Fruit fly (Drosophila melanogaster) S2 (cell line): ENCODE measurements around the gene Sox21a.

ENCODE experiments used
- CG8478 ChIP-seq: fragments of >200 bp; optimal IDR thresholded peaks from 2 replicates; lab custom pipeline; 2018
- CTCF ChIP-seq, 2 experiments: fragments of >200 bp; optimal IDR thresholded peaks; 2 replicates each; lab custom pipeline; 2018

DNA sequence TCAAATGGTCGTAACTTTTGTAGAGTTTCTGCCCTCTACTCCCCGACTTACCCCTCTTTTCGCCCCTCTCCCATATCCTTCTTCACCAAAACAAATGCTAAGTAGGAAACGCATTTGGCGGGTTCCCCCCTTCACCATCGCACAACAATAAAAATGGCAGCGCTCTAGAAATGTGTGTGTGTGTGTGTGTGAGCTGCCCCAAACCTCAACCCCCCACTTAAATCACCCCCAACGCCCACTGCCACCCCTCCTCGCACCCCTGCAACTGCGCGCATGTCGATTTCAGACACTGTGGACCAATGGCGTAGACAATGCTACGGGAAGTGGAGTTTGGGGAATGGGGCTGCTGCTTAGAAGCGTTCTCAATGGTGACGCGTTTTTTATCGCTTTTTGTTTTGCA is 1.9 kb upstream of the Sox21a start:
- TF ChIP-seq CG8478 (no peak), CTCF (optimal IDR thresholded peaks at IDR 0.05; lab: Kevin White, UChicago) (no peak)
